Worm (Caenorhabditis elegans): Measurements from ENCODE around the gene nonu-1.

- TF ChIP-seq lin-13 (tag; optimal IDR thresholded peaks at IDR 0.05) (no peak), ztf-11 (tag; optimal IDR thresholded peaks at IDR 0.05) (no peak)
Measured at ce11 chrIII:4837429-4837828, 12.3 kb downstream of the nonu-1 start, which contains the start of the genes acbp-7 and F26A1.19.

All from whole organism, mixed stage, embryonic.